Worm (Caenorhabditis elegans): ENCODE data around the gene Y69A2AR.12.

Gene Y69A2AR.12

DNA sequence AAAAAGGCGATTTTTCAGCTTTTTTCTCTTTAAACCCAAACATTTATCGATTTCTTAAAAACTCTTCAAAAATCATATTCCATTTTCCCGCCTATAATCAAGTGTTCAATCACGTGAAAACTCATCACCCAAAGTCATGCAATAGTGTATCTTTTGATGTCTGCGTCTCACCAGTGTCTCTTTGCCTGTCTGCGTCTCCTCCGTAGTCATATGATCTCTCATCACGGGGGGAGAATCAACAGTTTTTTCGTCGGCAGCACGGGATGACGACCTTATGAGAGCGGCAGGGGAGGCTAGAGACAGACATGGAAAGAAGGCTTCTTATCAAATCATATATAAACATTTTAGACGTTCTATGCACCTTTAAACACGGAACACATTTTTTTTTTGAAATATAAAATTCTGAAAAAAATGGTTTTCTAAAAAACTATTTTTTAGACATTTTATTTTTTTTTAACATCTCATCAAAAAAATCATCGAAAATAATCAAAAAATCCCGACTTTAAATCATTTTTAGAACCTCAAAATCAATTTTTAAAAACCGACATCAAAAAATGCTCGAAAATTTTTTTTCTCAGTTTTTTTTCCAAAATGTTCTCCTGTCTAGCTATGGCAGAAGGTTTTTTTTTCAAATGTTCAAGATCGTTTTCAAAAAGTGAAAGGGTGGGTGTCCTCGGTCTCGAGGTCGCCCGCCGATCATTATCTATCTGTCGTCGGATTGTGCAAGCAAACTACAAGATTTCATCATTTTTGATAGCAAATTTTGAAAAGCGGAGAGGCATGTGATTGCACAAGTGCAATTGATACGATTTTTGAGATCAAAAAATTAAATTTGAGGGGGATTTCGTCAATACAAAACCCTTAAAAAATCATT is 33.8 kb downstream of the Y69A2AR.12 start (continued):
- peak; percentile 97 for TF ChIP-seq jun-1 (tag; optimal IDR thresholded peaks at IDR 0.05)
- peak; percentile 99 for TF ChIP-seq elt-2 (tag; optimal IDR thresholded peaks at IDR 0.05)
- TF ChIP-seq lir-3 (tag; optimal IDR thresholded peaks at IDR 0.05; ENCODE audit: poor library complexity) = peak; percentile 94
- no peak for TF ChIP-seq hlh-17 (GFP tag; optimal IDR thresholded peaks at IDR 0.05; ENCODE audit: borderline replicate concordance)
- TF ChIP-seq vab-15 (tag; optimal IDR thresholded peaks at IDR 0.05) = peak; percentile 87
- peak; percentile 98 for TF ChIP-seq ztf-4 (tag; optimal IDR thresholded peaks at IDR 0.05)
- peak in 5 of 6 experiments; percentile 31 to 100 (median 95) for TF ChIP-seq elt-3 (tag; optimal IDR thresholded peaks at IDR 0.05)
- peak; percentile 99 for TF ChIP-seq swsn-7 (tag; optimal IDR thresholded peaks at IDR 0.05)
- TF ChIP-seq lin-14 (GFP tag; optimal IDR thresholded peaks at IDR 0.05) = peak; percentile 99
- TF ChIP-seq hpl-2 (GFP tag; optimal IDR thresholded peaks at IDR 0.05) = peak; percentile 95
- peak; percentile 99 for TF ChIP-seq nhr-90 (tag; optimal IDR thresholded peaks at IDR 0.05; ENCODE audit: poor library complexity)
- TF ChIP-seq xbp-1 (tag; optimal IDR thresholded peaks at IDR 0.05) = peak; percentile 97
- TF ChIP-seq snpc-4 (tag; optimal IDR thresholded peaks at IDR 0.05) = peak; percentile 89
- peak; percentile 99 for TF ChIP-seq unc-130 (tag; optimal IDR thresholded peaks at IDR 0.05)
- TF ChIP-seq mdl-1 (tag; optimal IDR thresholded peaks at IDR 0.05) = peak; percentile 39 to 100
- TF ChIP-seq efl-1 (optimal IDR thresholded peaks at IDR 0.05) = peak; percentile 92 to 96
- peak; percentile 87 to 99 for TF ChIP-seq efl-1 (GFP tag; optimal IDR thresholded peaks at IDR 0.05 in 1 of 2)
- TF ChIP-seq lsy-2 (tag; optimal IDR thresholded peaks at IDR 0.05) = peak; percentile 95 to 96
- TF ChIP-seq ces-1 (GFP tag; optimal IDR thresholded peaks at IDR 0.05) = no peak
- TF ChIP-seq C04F5.9 (tag; optimal IDR thresholded peaks at IDR 0.05) = peak; percentile 92
- TF ChIP-seq dpl-1 (GFP tag; optimal IDR thresholded peaks at IDR 0.05) = peak; percentile 89 to 91 (median 90)
- TF ChIP-seq nhr-47 (tag; optimal IDR thresholded peaks at IDR 0.05) = peak; percentile 99
- peak; percentile 98 for TF ChIP-seq grh-1 (GFP tag; IDR thresholded peaks at IDR 0.05)
- TF ChIP-seq nhr-71 (tag; optimal IDR thresholded peaks at IDR 0.05) = peak; percentile 100
- no peak for TF ChIP-seq hlh-4 (tag; optimal IDR thresholded peaks at IDR 0.05)
- peak; percentile 59 for TF ChIP-seq C34B4.2 (tag; optimal IDR thresholded peaks at IDR 0.05)
- TF ChIP-seq ceh-63 (GFP tag; optimal IDR thresholded peaks at IDR 0.05) = no peak
- TF ChIP-seq egl-27 (tag; optimal IDR thresholded peaks at IDR 0.05) = peak in 1 of 2 experiments; percentile 71
- peak; percentile 98 for TF ChIP-seq pax-3 (tag; optimal IDR thresholded peaks at IDR 0.05)
- no peak for TF ChIP-seq unc-62 (GFP tag; optimal IDR thresholded peaks at IDR 0.05)
- peak; percentile 53 for TF ChIP-seq lin-15B (tag; optimal IDR thresholded peaks at IDR 0.05)
- TF ChIP-seq fos-1 (tag; optimal IDR thresholded peaks at IDR 0.05) = peak; percentile 93
- TF ChIP-seq ceh-90 (tag; optimal IDR thresholded peaks at IDR 0.05) = no peak
- no peak for TF ChIP-seq tlp-1 (tag; optimal IDR thresholded peaks at IDR 0.05)
- TF ChIP-seq nhr-19 (GFP tag; conservative IDR thresholded peaks at IDR 0.05) = peak; percentile 99
- TF ChIP-seq lin-13 (GFP tag; optimal IDR thresholded peaks at IDR 0.05) = peak; percentile 99
- TF ChIP-seq ama-1 (optimal IDR thresholded peaks at IDR 0.05) = peak; percentile 95
- peak; percentile 20 for TF ChIP-seq F16B12.6 (tag; optimal IDR thresholded peaks at IDR 0.05)
- peak; percentile 87 for TF ChIP-seq zip-4 (GFP tag; optimal IDR thresholded peaks at IDR 0.05)
- TF ChIP-seq nhr-84 (tag; optimal IDR thresholded peaks at IDR 0.05) = no peak
- TF ChIP-seq efl-3 (GFP tag; optimal IDR thresholded peaks at IDR 0.05) = peak; percentile 75
- peak; percentile 75 for TF ChIP-seq nhr-28 (tag; optimal IDR thresholded peaks at IDR 0.05)
- no peak for TF ChIP-seq alr-1 (tag; optimal IDR thresholded peaks at IDR 0.05; ENCODE audit: borderline replicate concordance)
- TF ChIP-seq sup-37 (GFP tag; optimal IDR thresholded peaks at IDR 0.05) = peak; percentile 87

All from whole organism, L1 larva.